Fruit fly (Drosophila melanogaster): Measurements from ENCODE around the gene p53.

Gene p53

dm6 chr3R:23048690-23049118 lies 5.2 kb downstream of the p53 start (continued):
- peak; percentile 56 for TF ChIP-seq CG12942 (GFP tag; optimal IDR thresholded peaks at IDR 0.05)
- TF ChIP-seq CG4730 (GFP tag; IDR thresholded peaks at IDR 0.05) = peak; percentile 52; the same call in 1 of the 2 replicates
- TF ChIP-seq CG18476 (GFP tag; optimal IDR thresholded peaks at IDR 0.05) = peak; percentile 58
- no peak for TF ChIP-seq CG31365 (tag; optimal IDR thresholded peaks at IDR 0.05)
- TF ChIP-seq Hsf (GFP tag; optimal IDR thresholded peaks at IDR 0.05) = peak; percentile 37
- 0 out of 3 replicates have a peak, but pooled peaks have one; percentile 16 for TF ChIP-seq otp (GFP tag; IDR thresholded peaks at IDR 0.05)
- peak; percentile 32; the same call in 2 of the 4 replicates for TF ChIP-seq Gug (GFP tag; IDR thresholded peaks at IDR 0.05)
- TF ChIP-seq TFAM (GFP tag; optimal IDR thresholded peaks at IDR 0.05) = no peak
- no peak for TF ChIP-seq fru (optimal IDR thresholded peaks at IDR 0.05)
- peak; percentile 50 for TF ChIP-seq maf-S (GFP tag; optimal IDR thresholded peaks at IDR 0.05)
- TF ChIP-seq Med (GFP tag) = peak; percentile 71
- TF ChIP-seq CG8359 (GFP tag; optimal IDR thresholded peaks at IDR 0.05; ENCODE audit: borderline replicate concordance) = no peak
- peak; percentile 59 for TF ChIP-seq trh (GFP tag; optimal IDR thresholded peaks at IDR 0.05)
- TF ChIP-seq Bgb (GFP tag; IDR thresholded peaks at IDR 0.05; ENCODE audit: partially characterized antibody) = no peak
- TF ChIP-seq Adf1 (GFP tag; IDR thresholded peaks at IDR 0.05) = no peak
- no peak for TF ChIP-seq CG16813 (GFP tag; IDR thresholded peaks at IDR 0.05; ENCODE audit: partially characterized antibody)
- TF ChIP-seq Deaf1 (tag; optimal IDR thresholded peaks at IDR 0.05) = peak; percentile 57
- TF ChIP-seq sens-2 (GFP tag; IDR thresholded peaks at IDR 0.05) = peak; percentile 6; the same call in 1 of the 2 replicates
- no peak for TF ChIP-seq CG3163 (GFP tag; optimal IDR thresholded peaks at IDR 0.05)
- TF ChIP-seq CG6689 (GFP tag; IDR thresholded peaks at IDR 0.05) = peak; percentile 73
- peak; percentile 78 for TF ChIP-seq CG17385 (GFP tag; optimal IDR thresholded peaks at IDR 0.05)
- TF ChIP-seq CG2129 (GFP tag; IDR thresholded peaks at IDR 0.05; ENCODE audit: partially characterized antibody) = no peak
- peak; percentile 60 for TF ChIP-seq CG6654 (GFP tag; optimal IDR thresholded peaks at IDR 0.05)
- peak; percentile 74 for TF ChIP-seq CG14710 (tag; optimal IDR thresholded peaks at IDR 0.05)
- TF ChIP-seq fd96Cb (tag; optimal IDR thresholded peaks at IDR 0.05) = peak; percentile 75
- TF ChIP-seq CG6175 (GFP tag; IDR thresholded peaks at IDR 0.05) = no peak
- TF ChIP-seq Mrtf (GFP tag; IDR thresholded peaks at IDR 0.05) = peak; percentile 53; the same call in 1 of the 3 replicates
- TF ChIP-seq slp2 (GFP tag; optimal IDR thresholded peaks at IDR 0.05) = peak; percentile 46
- no peak for TF ChIP-seq Rx (GFP tag; IDR thresholded peaks at IDR 0.05)
- no peak for TF ChIP-seq MBD-R2 (GFP tag; IDR thresholded peaks at IDR 0.05)
- peak; percentile 55 for TF ChIP-seq al (GFP tag; IDR thresholded peaks at IDR 0.05)
- peak; percentile 42 for TF ChIP-seq CG15514 (GFP tag; optimal IDR thresholded peaks at IDR 0.05)
- no peak for TF ChIP-seq p53 (GFP tag; optimal IDR thresholded peaks at IDR 0.05)
- TF ChIP-seq D (optimal IDR thresholded peaks at IDR 0.05) = no peak
- peak; percentile 74 for TF ChIP-seq D (GFP tag; optimal IDR thresholded peaks at IDR 0.05)
- no peak for TF ChIP-seq mld (GFP tag; IDR thresholded peaks at IDR 0.05; ENCODE audit: partially characterized antibody)
- TF ChIP-seq dpn (GFP tag; optimal IDR thresholded peaks at IDR 0.05) = peak; percentile 61 to 69
- TF ChIP-seq Dp (GFP tag; optimal IDR thresholded peaks at IDR 0.05) = no peak
- peak; percentile 44 for TF ChIP-seq lilli (GFP tag; optimal IDR thresholded peaks at IDR 0.05)
- no peak for TF ChIP-seq ac (GFP tag; optimal IDR thresholded peaks at IDR 0.05)
- no peak for TF ChIP-seq Sry-δ (GFP tag; optimal IDR thresholded peaks at IDR 0.05)
- TF ChIP-seq CG2116 (GFP tag; optimal IDR thresholded peaks at IDR 0.05) = peak; percentile 24
- no peak for TF ChIP-seq CTCF (GFP tag; optimal IDR thresholded peaks at IDR 0.05)
- TF ChIP-seq bigmax (GFP tag; optimal IDR thresholded peaks at IDR 0.05) = no peak
- TF ChIP-seq CG1832 (GFP tag; optimal IDR thresholded peaks at IDR 0.05) = no peak
- TF ChIP-seq aop (GFP tag; IDR thresholded peaks at IDR 0.05) = no peak
- TF ChIP-seq CG3407 (GFP tag; optimal IDR thresholded peaks at IDR 0.05) = peak; percentile 31
- no peak for TF ChIP-seq vnd (GFP tag; IDR thresholded peaks at IDR 0.05; ENCODE audit: partially characterized antibody)
- TF ChIP-seq slbo (GFP tag; IDR thresholded peaks at IDR 0.05) = peak; percentile 70
- TF ChIP-seq CG9609 (GFP tag; optimal IDR thresholded peaks at IDR 0.05) = no peak
- TF ChIP-seq lab (GFP tag; optimal IDR thresholded peaks at IDR 0.05) = peak; percentile 75
- no peak for TF ChIP-seq Bdp1 (GFP tag; optimal IDR thresholded peaks at IDR 0.05)
